Fruit fly (Drosophila melanogaster) whole organism, prepupa: ENCODE data around the gene spn-B.
A peak's percentile ranks its signal among the peaks of the same experiment; 100 is the strongest.

Experiments used
- Blimp-1 ChIP-seq: fragments of 200-800 bp; sonication (Bioruptor generic); optimal IDR thresholded peaks from 3 replicates; lab custom pipeline; 2017; ENCODE audit warnings: missing biosample characterization, missing genetic modification characterization, mild to moderate bottlenecking, moderate library complexity, missing genetic modification reagents
- CG10631 ChIP-seq: fragments of 200-800 bp; sonication (Bioruptor generic); optimal IDR thresholded peaks from 2 replicates; lab custom pipeline; 2016; ENCODE audit warnings: missing biosample characterization, missing genetic modification characterization
- CG10669 ChIP-seq: fragments of 200-800 bp; sonication (Bioruptor generic); optimal IDR thresholded peaks from 3 replicates; lab custom pipeline; 2018; ENCODE audit warnings: missing biosample characterization, mild to moderate bottlenecking, missing genetic modification characterization, moderate library complexity
- CG11294 ChIP-seq: fragments of 200-800 bp; sonication (Bioruptor generic); IDR thresholded peaks from 2 replicates; pipeline ENCODE4 v1.3.6; 2022; ENCODE audit warnings: missing biosample characterization, missing genetic modification characterization
- CG11762 ChIP-seq: fragments of 200-800 bp; sonication (Bioruptor generic); optimal IDR thresholded peaks from 3 replicates; lab custom pipeline; 2016; ENCODE audit warnings: missing biosample characterization, missing genetic modification characterization; ENCODE audit not compliant: insufficient read depth
- CG11902 ChIP-seq: fragments of 200-800 bp; sonication (Bioruptor generic); optimal IDR thresholded peaks from 3 replicates; lab custom pipeline; 2016; ENCODE audit warnings: missing biosample characterization, missing genetic modification characterization
- CG15336 ChIP-seq: fragments of 200-800 bp; sonication (Bioruptor generic); IDR thresholded peaks from 2 replicates; pipeline ENCODE4 v1.3.6; 2022; ENCODE audit warnings: missing biosample characterization, missing genetic modification characterization
- CG1621 ChIP-seq: fragments of 200-800 bp; sonication (Bioruptor generic); optimal IDR thresholded peaks from 3 replicates; lab custom pipeline; 2018; ENCODE audit warnings: missing biosample characterization, mild to moderate bottlenecking, missing genetic modification characterization
- CG3032 ChIP-seq: fragments of 200-800 bp; optimal IDR thresholded peaks from 2 replicates; lab custom pipeline; 2019; ENCODE audit warnings: missing biosample characterization, mild to moderate bottlenecking, missing genetic modification characterization, moderate library complexity
- CG31627 ChIP-seq: fragments of 200-800 bp; sonication (Bioruptor generic); optimal IDR thresholded peaks from 3 replicates; lab custom pipeline; 2016; ENCODE audit warnings: missing biosample characterization, missing genetic modification characterization
- CG32006 ChIP-seq: fragments of 200-800 bp; sonication (Bioruptor generic); optimal IDR thresholded peaks from 3 replicates; lab custom pipeline; 2017; ENCODE audit warnings: missing biosample characterization, mild to moderate bottlenecking, missing genetic modification characterization
- CG34406 ChIP-seq: fragments of 200-800 bp; sonication (Bioruptor generic); optimal IDR thresholded peaks from 3 replicates; lab custom pipeline; 2016; ENCODE audit warnings: missing biosample characterization, missing genetic modification characterization
- CG3919 ChIP-seq: fragments of 200-800 bp; sonication (Bioruptor generic); optimal IDR thresholded peaks from 3 replicates; lab custom pipeline; 2016; ENCODE audit warnings: missing biosample characterization, missing genetic modification characterization
- CG4318 ChIP-seq: fragments of 200-800 bp; sonication (Bioruptor generic); optimal IDR thresholded peaks from 3 replicates; lab custom pipeline; 2017; ENCODE audit warnings: missing biosample characterization, mild to moderate bottlenecking, missing genetic modification characterization
- CG6163 ChIP-seq: fragments of 200-800 bp; sonication (Bioruptor generic); IDR thresholded peaks from 3 replicates; pipeline ENCODE4 v1.3.6; 2022; ENCODE audit warnings: missing biosample characterization, missing genetic modification characterization
- CG6276 ChIP-seq: fragments of 200-800 bp; sonication (Bioruptor generic); optimal IDR thresholded peaks from 2 replicates; lab custom pipeline; 2017; ENCODE audit warnings: missing biosample characterization, mild to moderate bottlenecking, missing genetic modification characterization
- CG6792 ChIP-seq: fragments of 200-800 bp; sonication (Bioruptor generic); optimal IDR thresholded peaks from 3 replicates; lab custom pipeline; 2016; ENCODE audit warnings: missing biosample characterization, missing genetic modification characterization
- CG6808 ChIP-seq: fragments of 200-800 bp; sonication (Bioruptor generic); optimal IDR thresholded peaks from 3 replicates; lab custom pipeline; 2017; ENCODE audit warnings: missing biosample characterization, missing genetic modification characterization, mild to moderate bottlenecking, moderate library complexity, missing genetic modification reagents
- CG6854 ChIP-seq: fragments of 200-800 bp; sonication (Bioruptor generic); optimal IDR thresholded peaks from 2 replicates; lab custom pipeline; 2017; ENCODE audit warnings: missing biosample characterization, mild to moderate bottlenecking, missing genetic modification characterization
- CG7368 ChIP-seq: fragments of 200-800 bp; sonication (Bioruptor generic); optimal IDR thresholded peaks from 3 replicates; lab custom pipeline; 2016; ENCODE audit warnings: missing biosample characterization, missing genetic modification characterization
- CG8319 ChIP-seq: fragments of 200-800 bp; sonication (Bioruptor generic); optimal IDR thresholded peaks from 3 replicates; lab custom pipeline; 2016; ENCODE audit warnings: missing biosample characterization, missing genetic modification characterization
- CG8632 ChIP-seq: fragments of 200-800 bp; sonication (Bioruptor generic); optimal IDR thresholded peaks from 3 replicates; lab custom pipeline; 2016; ENCODE audit warnings: missing biosample characterization, missing genetic modification characterization
- CG9139 ChIP-seq: fragments of 200-800 bp; sonication (Bioruptor generic); optimal IDR thresholded peaks from 3 replicates; lab custom pipeline; 2017; ENCODE audit warnings: missing biosample characterization, mild to moderate bottlenecking, missing genetic modification characterization
- Eip75B ChIP-seq: fragments of 200-800 bp; sonication (Bioruptor generic); optimal IDR thresholded peaks from 3 replicates; lab custom pipeline; 2016; ENCODE audit warnings: missing biosample characterization, missing genetic modification characterization
- Eip78C ChIP-seq: fragments of 200-800 bp; sonication (Bioruptor generic); peaks from one replicate; lab custom pipeline; 2016; ENCODE audit warnings: missing biosample characterization, missing genetic modification characterization
- Eip93F ChIP-seq: fragments of 200-800 bp; sonication (Bioruptor generic); optimal IDR thresholded peaks from 2 replicates; lab custom pipeline; 2016; ENCODE audit warnings: missing biosample characterization, mild to moderate bottlenecking, missing genetic modification characterization
- Ets96B ChIP-seq: fragments of 200-800 bp; optimal IDR thresholded peaks from 2 replicates; lab custom pipeline; 2019; ENCODE audit warnings: missing biosample characterization, mild to moderate bottlenecking, missing genetic modification characterization, moderate library complexity
- Hr38 ChIP-seq: sonication (Bioruptor generic); optimal IDR thresholded peaks from 2 replicates; lab custom pipeline; 2016; ENCODE audit warnings: missing biosample characterization, missing genetic modification characterization
- Hr39 ChIP-seq: fragments of 200-800 bp; sonication (Bioruptor generic); optimal IDR thresholded peaks from 2 replicates; lab custom pipeline; 2016; ENCODE audit warnings: missing biosample characterization, missing genetic modification characterization
- Hr4 ChIP-seq: fragments of 200-800 bp; sonication (Bioruptor generic); optimal IDR thresholded peaks from 3 replicates; lab custom pipeline; 2016; ENCODE audit warnings: missing biosample characterization, missing genetic modification characterization
- Lpt ChIP-seq: fragments of 200-800 bp; sonication (Bioruptor generic); optimal IDR thresholded peaks from 3 replicates; lab custom pipeline; 2016; ENCODE audit warnings: missing biosample characterization, missing genetic modification characterization
- Met ChIP-seq: fragments of 200-800 bp; sonication (Bioruptor generic); optimal IDR thresholded peaks from 3 replicates; lab custom pipeline; 2016; ENCODE audit warnings: missing biosample characterization, missing genetic modification characterization
- OdsH ChIP-seq: fragments of 200-800 bp; sonication (Bioruptor generic); optimal IDR thresholded peaks from 3 replicates; lab custom pipeline; 2016; ENCODE audit warnings: missing biosample characterization, missing genetic modification characterization
- Smox ChIP-seq: fragments of 200-800 bp; sonication (Bioruptor generic); optimal IDR thresholded peaks from 3 replicates; lab custom pipeline; 2016; ENCODE audit warnings: missing biosample characterization, missing genetic modification characterization
- Sox14 ChIP-seq: fragments of 200-800 bp; sonication (Bioruptor generic); optimal IDR thresholded peaks from 3 replicates; lab custom pipeline; 2016; ENCODE audit warnings: missing biosample characterization, missing genetic modification characterization
- Sox15 ChIP-seq: fragments of 200-800 bp; sonication (Bioruptor generic); optimal IDR thresholded peaks from 3 replicates; lab custom pipeline; 2016; ENCODE audit warnings: missing biosample characterization, missing genetic modification characterization
- acj6 ChIP-seq: fragments of 200-800 bp; sonication (Bioruptor generic); optimal IDR thresholded peaks from 3 replicates; lab custom pipeline; 2016; ENCODE audit warnings: missing biosample characterization, missing genetic modification characterization
- cyc ChIP-seq: fragments of 200-800 bp; sonication (Bioruptor generic); optimal IDR thresholded peaks from 3 replicates; lab custom pipeline; 2016; ENCODE audit warnings: missing biosample characterization, missing genetic modification characterization
- dsx ChIP-seq: fragments of 200-800 bp; optimal IDR thresholded peaks from 3 replicates; lab custom pipeline; 2019; ENCODE audit warnings: missing biosample characterization, mild to moderate bottlenecking, missing genetic modification characterization, moderate library complexity; ENCODE audit not compliant: poor library complexity, severe bottlenecking
- eg ChIP-seq: fragments of 200-800 bp; sonication (Bioruptor generic); IDR thresholded peaks from 3 replicates; pipeline ENCODE4 v1.3.6; 2022; ENCODE audit warnings: missing biosample characterization, missing genetic modification characterization
- esn ChIP-seq: fragments of 200-800 bp; sonication (Bioruptor generic); optimal IDR thresholded peaks from 2 replicates; lab custom pipeline; 2016; ENCODE audit warnings: missing biosample characterization, mild to moderate bottlenecking, missing genetic modification characterization, moderate library complexity
- fd59A ChIP-seq: fragments of 200-800 bp; sonication (Bioruptor generic); optimal IDR thresholded peaks from 2 replicates; lab custom pipeline; 2017; ENCODE audit warnings: missing biosample characterization, mild to moderate bottlenecking, missing genetic modification characterization, missing genetic modification reagents
- fd85E ChIP-seq: fragments of 200-800 bp; sonication (Bioruptor generic); optimal IDR thresholded peaks from 3 replicates; lab custom pipeline; 2016; ENCODE audit warnings: missing biosample characterization, missing genetic modification characterization
- fkh ChIP-seq: fragments of 200-800 bp; sonication (Bioruptor generic); optimal IDR thresholded peaks from 3 replicates; lab custom pipeline; 2017; ENCODE audit warnings: missing biosample characterization, mild to moderate bottlenecking, missing genetic modification characterization, moderate library complexity
- net ChIP-seq: fragments of 200-800 bp; sonication (Bioruptor generic); optimal IDR thresholded peaks from 3 replicates; lab custom pipeline; 2016; ENCODE audit warnings: missing biosample characterization, missing genetic modification characterization
- salr ChIP-seq, 2 experiments: fragments of 200-800 bp; sonication (Bioruptor generic); optimal IDR thresholded peaks; 3 replicates each; lab custom pipeline; 2016 to 2018; ENCODE audit warnings: missing biosample characterization in 2 of 2, missing genetic modification characterization in 2 of 2, mild to moderate bottlenecking in 1 of 2

The spn-B gene

DNA sequence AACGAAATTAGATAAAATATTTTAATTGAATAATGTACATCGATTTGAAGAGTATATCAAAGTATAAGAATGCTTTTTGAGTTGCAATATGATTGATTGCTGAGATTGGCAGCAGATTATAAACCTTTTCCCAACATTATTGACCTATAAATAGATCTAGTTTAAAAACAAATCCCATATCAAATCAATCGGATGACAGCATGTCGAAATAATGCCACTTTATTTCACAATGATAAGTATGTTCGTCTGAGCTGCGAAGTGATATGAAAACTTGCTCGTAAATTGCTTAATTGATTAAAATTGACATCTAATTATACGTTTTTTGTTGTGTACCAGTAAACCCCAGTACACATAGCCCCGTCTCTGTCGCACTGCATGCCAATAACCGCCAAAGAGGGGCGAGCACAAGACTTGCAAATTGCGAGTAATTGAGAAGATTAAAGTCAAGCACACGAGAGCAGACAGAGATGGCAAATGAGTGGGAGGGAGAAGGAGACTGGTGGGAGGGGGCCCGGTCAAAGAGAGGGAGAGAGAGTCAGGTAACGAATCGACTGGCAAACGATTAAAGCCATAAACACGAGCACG is 44.7 kb upstream of the spn-B start (continued):
- no peak for TF ChIP-seq CG11294 (GFP tag; lab: Robert Waterston, UW)
- no peak for TF ChIP-seq Lpt
- TF ChIP-seq eg (GFP tag; lab: Robert Waterston, UW): no peak
- peak; percentile 33 to 75 for TF ChIP-seq salr (GFP tag; optimal IDR thresholded peaks at IDR 0.05; lab: Kevin White, UChicago)
- peak; percentile 37 for TF ChIP-seq CG11902 (GFP tag; lab: Kevin White, UChicago)
- peak; percentile 77 for TF ChIP-seq CG8632 (GFP tag; lab: Kevin White, UChicago)
- no peak for TF ChIP-seq CG6163 (GFP tag; lab: Robert Waterston, UW)
- peak; percentile 90 for TF ChIP-seq Hr4
- TF ChIP-seq CG10669 (GFP tag; lab: Kevin White, UChicago): peak; percentile 38
- TF ChIP-seq CG10631: peak; percentile 71
- no peak for TF ChIP-seq dsx (GFP tag; lab: Kevin White, UChicago)
- no peak for TF ChIP-seq CG15336
- TF ChIP-seq CG6808: no peak
- TF ChIP-seq esn (GFP tag; lab: Kevin White, UChicago): peak; percentile 87
- TF ChIP-seq Eip75B (GFP tag; lab: Kevin White, UChicago): peak; percentile 57
- TF ChIP-seq Blimp-1 (GFP tag; lab: Kevin White, UChicago): no peak
- no peak for TF ChIP-seq CG9139 (GFP tag; lab: Kevin White, UChicago)

DNA sequence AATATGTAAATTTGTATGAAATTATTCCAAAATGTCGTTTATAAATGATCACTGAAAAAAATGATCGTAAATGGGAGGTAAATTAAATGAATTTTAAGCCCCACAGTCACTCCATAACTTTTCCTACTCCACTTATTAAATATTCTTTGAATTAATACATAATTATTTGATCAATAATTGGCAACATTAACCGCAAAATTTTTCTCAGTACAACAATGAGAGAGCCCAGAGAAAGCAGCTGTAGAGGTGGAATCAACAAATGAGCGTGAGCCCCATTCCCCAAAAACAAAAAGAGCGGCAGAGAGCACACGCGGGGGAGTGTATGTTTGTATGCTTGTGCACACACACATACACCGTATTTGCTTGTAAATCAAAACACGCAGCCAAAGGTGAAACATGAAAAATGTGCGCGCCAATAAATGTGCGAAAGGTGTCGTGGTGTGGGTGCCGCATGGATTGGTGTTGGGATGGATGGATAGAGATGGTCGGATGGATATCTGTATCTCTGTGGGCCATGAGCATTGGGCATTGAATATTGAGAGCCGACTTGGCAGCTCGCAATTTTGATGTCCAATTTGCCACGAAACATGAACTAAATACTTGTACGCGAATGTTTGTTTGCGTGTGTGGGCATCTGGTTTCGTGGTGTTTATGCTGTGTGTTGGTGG is 44.0 kb upstream of the spn-B start:
- TF ChIP-seq fkh (GFP tag; lab: Kevin White, UChicago) (peak; percentile 63), CG11294 (GFP tag; lab: Robert Waterston, UW) (no peak), acj6 (GFP tag; lab: Kevin White, UChicago) (peak; percentile 98), Eip75B (GFP tag; lab: Kevin White, UChicago) (peak; percentile 96), Met (GFP tag; lab: Kevin White, UChicago) (peak; percentile 98), Sox15 (GFP tag; lab: Kevin White, UChicago) (peak; percentile 97), fd85E (peak; percentile 88), Hr4 (peak; percentile 99), CG6808 (peak; percentile 92), CG15336 (no peak), Eip93F (GFP tag; lab: Kevin White, UChicago) (peak; percentile 90), CG6854 (GFP tag; lab: Kevin White, UChicago) (peak; percentile 92), Sox14 (GFP tag; lab: Kevin White, UChicago) (peak; percentile 97), CG4318 (peak; percentile 98), CG6792 (GFP tag; lab: Kevin White, UChicago) (peak; percentile 97), CG3919 (peak; percentile 99), CG6276 (peak; percentile 98), OdsH (GFP tag; lab: Kevin White, UChicago) (peak; percentile 99), Hr39 (peak; percentile 97), CG32006 (GFP tag; lab: Kevin White, UChicago) (peak; percentile 99), CG8632 (GFP tag; lab: Kevin White, UChicago) (peak; percentile 98), esn (GFP tag; lab: Kevin White, UChicago) (peak; percentile 99), Eip78C (GFP tag; lab: Kevin White, UChicago) (peak; percentile 100), net (GFP tag; lab: Kevin White, UChicago) (peak; percentile 98), CG11762 (peak; percentile 95), CG7368 (peak; percentile 97), CG1621 (tag; lab: Kevin White, UChicago) (peak; percentile 93), fd59A (GFP tag; lab: Kevin White, UChicago) (peak; percentile 95), Lpt (peak; percentile 98), Ets96B (peak; percentile 96), Hr38 (GFP tag; lab: Kevin White, UChicago) (no peak), CG34406 (GFP tag; lab: Kevin White, UChicago) (peak; percentile 98), CG8319 (GFP tag; lab: Kevin White, UChicago) (peak; percentile 97), Smox (peak; percentile 98), CG10669 (GFP tag; lab: Kevin White, UChicago) (peak; percentile 96), salr (GFP tag; optimal IDR thresholded peaks at IDR 0.05; lab: Kevin White, UChicago) (peak; percentile 92 to 97), cyc (peak; percentile 97), CG31627 (peak; percentile 97), dsx (GFP tag; lab: Kevin White, UChicago) (peak; percentile 95), CG3032 (peak; percentile 95)
